Worm (Caenorhabditis elegans) whole organism, L1 larva: ENCODE measurements around the gene sec-61.B.

Source experiments
- C04F5.9 ChIP-seq: sonication (generic microtip); optimal IDR thresholded peaks from 2 replicates; lab custom pipeline; 2016; ENCODE audit warnings: missing genetic modification characterization, missing compliant biosample characterization
- C16A3.4 ChIP-seq: fragments of 150-350 bp; optimal IDR thresholded peaks from 2 replicates; lab custom pipeline; 2014; ENCODE audit warnings: missing biosample characterization, missing genetic modification characterization
- F16B12.6 ChIP-seq: fragments of 150-350 bp; optimal IDR thresholded peaks from 2 replicates; lab custom pipeline; 2014; ENCODE audit warnings: missing biosample characterization, missing genetic modification characterization
- Y116A8C.19 ChIP-seq: sonication (generic microtip); optimal IDR thresholded peaks from 2 replicates; lab custom pipeline; 2016; ENCODE audit warnings: missing compliant biosample characterization, missing genetic modification characterization, borderline replicate concordance
- aha-1 ChIP-seq: fragments of 150-350 bp; optimal IDR thresholded peaks from 2 replicates; lab custom pipeline; 2014; ENCODE audit warnings: missing biosample characterization, missing genetic modification characterization
- alr-1 ChIP-seq: fragments of 200-800 bp; sonication (Bioruptor generic); optimal IDR thresholded peaks from 2 replicates; lab custom pipeline; 2018; ENCODE audit warnings: borderline replicate concordance, mild to moderate bottlenecking, missing genetic modification characterization, missing compliant biosample characterization
- aly-2 ChIP-seq: fragments of 150-350 bp; optimal IDR thresholded peaks from 2 replicates; lab custom pipeline; 2014; ENCODE audit warnings: missing biosample characterization, missing genetic modification characterization
- blmp-1 ChIP-seq: fragments of 150-350 bp; optimal IDR thresholded peaks from 2 replicates; lab custom pipeline; 2014; ENCODE audit warnings: missing biosample characterization, missing genetic modification characterization
- ceh-63 ChIP-seq: fragments of 200-800 bp; sonication (Bioruptor generic); optimal IDR thresholded peaks from 2 replicates; lab custom pipeline; 2018; ENCODE audit warnings: mild to moderate bottlenecking, missing genetic modification characterization, missing compliant biosample characterization
- ceh-8 ChIP-seq: fragments of 200-800 bp; sonication (Bioruptor generic); optimal IDR thresholded peaks from 2 replicates; lab custom pipeline; 2018; ENCODE audit warnings: mild to moderate bottlenecking, missing genetic modification characterization, moderate library complexity, missing compliant biosample characterization
- ceh-82 ChIP-seq, 3 experiments: fragments of 150-350 bp in 1 of 3; sonication (generic microtip) in 2 of 3; optimal IDR thresholded peaks; 2 replicates each; lab custom pipeline; 2014 to 2017; ENCODE audit warnings: missing biosample characterization in 3 of 3, missing genetic modification characterization in 3 of 3
- efl-1 ChIP-seq, 4 experiments: fragments of 150-350 bp; optimal IDR thresholded peaks in 3 of 4; peaks in 1 of 4; 1 replicate in 1 of 4; 2 replicates in 3 of 4; lab custom pipeline; 2014; ENCODE audit warnings: missing biosample characterization in 2 of 4, missing genetic modification characterization in 2 of 4, missing genetic modification reagents in 2 of 4
- efl-3 ChIP-seq: fragments of 200-800 bp; sonication (Bioruptor generic); optimal IDR thresholded peaks from 2 replicates; lab custom pipeline; 2018; ENCODE audit warnings: mild to moderate bottlenecking, missing genetic modification characterization, missing compliant biosample characterization
- egl-13 ChIP-seq: sonication (generic microtip); optimal IDR thresholded peaks from 2 replicates; lab custom pipeline; 2016; ENCODE audit warnings: missing genotype, missing genetic modification reagents, missing genetic modification characterization, missing compliant biosample characterization
- elt-2 ChIP-seq: sonication (generic microtip); optimal IDR thresholded peaks from 2 replicates; lab custom pipeline; 2016; ENCODE audit warnings: missing genetic modification characterization, mild to moderate bottlenecking, inconsistent platforms, missing compliant biosample characterization, missing genetic modification reagents
- elt-3 ChIP-seq, 6 experiments: fragments of 150-350 bp in 1 of 6; sonication (generic microtip); optimal IDR thresholded peaks; 2 replicates each; lab custom pipeline; 2017 to 2018; ENCODE audit warnings: missing biosample characterization in 6 of 6, missing genetic modification characterization in 6 of 6, inconsistent platforms in 1 of 6
- fkh-4 ChIP-seq: sonication (generic microtip); optimal IDR thresholded peaks from 2 replicates; lab custom pipeline; 2016; ENCODE audit warnings: missing compliant biosample characterization, missing genetic modification characterization, borderline replicate concordance
- hlh-17 ChIP-seq: fragments of 200-800 bp; sonication (Bioruptor generic); optimal IDR thresholded peaks from 2 replicates; lab custom pipeline; 2018; ENCODE audit warnings: missing genetic modification characterization, mild to moderate bottlenecking, missing compliant biosample characterization, moderate library complexity, borderline replicate concordance
- hlh-4 ChIP-seq: sonication (generic microtip); optimal IDR thresholded peaks from 2 replicates; lab custom pipeline; 2016; ENCODE audit warnings: mild to moderate bottlenecking, missing genetic modification characterization, missing compliant biosample characterization
- hpl-2 ChIP-seq: fragments of 150-350 bp; optimal IDR thresholded peaks from 2 replicates; lab custom pipeline; 2014; ENCODE audit warnings: missing biosample characterization, missing genetic modification reagents, missing genetic modification characterization
- irx-1 ChIP-seq: sonication (generic microtip); optimal IDR thresholded peaks from 2 replicates; lab custom pipeline; 2016; ENCODE audit warnings: missing genetic modification characterization, missing compliant biosample characterization
- isw-1 ChIP-seq: fragments of 200-800 bp; sonication (Bioruptor generic); IDR thresholded peaks from 2 replicates; pipeline ENCODE4 v1.3.6; 2022; ENCODE audit warnings: missing genetic modification characterization, missing compliant biosample characterization
- jun-1 ChIP-seq: fragments of 150-350 bp; optimal IDR thresholded peaks from 2 replicates; lab custom pipeline; 2014; ENCODE audit warnings: missing biosample characterization, missing genetic modification reagents, missing genetic modification characterization
- lin-13 ChIP-seq: fragments of 150-350 bp; optimal IDR thresholded peaks from 2 replicates; lab custom pipeline; 2014; ENCODE audit warnings: missing biosample characterization, missing genetic modification reagents, missing genetic modification characterization
- lin-14 ChIP-seq: fragments of 200-800 bp; sonication (Bioruptor generic); optimal IDR thresholded peaks from 2 replicates; lab custom pipeline; 2018; ENCODE audit warnings: mild to moderate bottlenecking, missing genetic modification characterization, moderate library complexity, missing compliant biosample characterization
- lin-15B ChIP-seq: fragments of 150-350 bp; sonication (generic microtip); optimal IDR thresholded peaks from 3 replicates; lab custom pipeline; 2014; ENCODE audit warnings: missing biosample characterization, missing genetic modification characterization
- lin-35 ChIP-seq, 2 experiments: fragments of 150-350 bp; optimal IDR thresholded peaks; 2 replicates each; lab custom pipeline; 2014; ENCODE audit warnings: missing biosample characterization in 2 of 2, missing genetic modification characterization in 2 of 2, missing genetic modification reagents in 2 of 2
- lir-3 ChIP-seq: sonication (generic microtip); optimal IDR thresholded peaks from 2 replicates; lab custom pipeline; 2016; ENCODE audit warnings: mild to moderate bottlenecking, missing genetic modification characterization, moderate library complexity, missing compliant biosample characterization; ENCODE audit not compliant: poor library complexity
- mep-1 ChIP-seq: fragments of 150-350 bp; optimal IDR thresholded peaks from 2 replicates; lab custom pipeline; 2014; ENCODE audit warnings: missing biosample characterization, missing genetic modification characterization
- nhr-11 ChIP-seq: fragments of 150-350 bp; optimal IDR thresholded peaks from 2 replicates; lab custom pipeline; 2014; ENCODE audit warnings: missing biosample characterization, missing genetic modification characterization
- nhr-12 ChIP-seq: sonication (generic microtip); optimal IDR thresholded peaks from 2 replicates; lab custom pipeline; 2017; ENCODE audit warnings: missing biosample characterization, missing genetic modification characterization
- nhr-20 ChIP-seq: sonication (generic microtip); optimal IDR thresholded peaks from 2 replicates; lab custom pipeline; 2016; ENCODE audit warnings: mild to moderate bottlenecking, missing genetic modification characterization, missing compliant biosample characterization
- nhr-71 ChIP-seq: sonication (generic microtip); optimal IDR thresholded peaks from 2 replicates; lab custom pipeline; 2016; ENCODE audit warnings: mild to moderate bottlenecking, missing genetic modification characterization, moderate library complexity, missing compliant biosample characterization
- nhr-84 ChIP-seq: sonication (generic microtip); optimal IDR thresholded peaks from 2 replicates; lab custom pipeline; 2017; ENCODE audit warnings: missing biosample characterization, missing genetic modification characterization
- pag-3 ChIP-seq: sonication (generic microtip); optimal IDR thresholded peaks from 2 replicates; lab custom pipeline; 2017; ENCODE audit warnings: missing genetic modification characterization, mild to moderate bottlenecking, missing compliant biosample characterization, antibody characterized with exemption, borderline replicate concordance; ENCODE audit not compliant: insufficient read depth
- pax-3 ChIP-seq: fragments of 200-800 bp; sonication (Bioruptor generic); optimal IDR thresholded peaks from 2 replicates; lab custom pipeline; 2018; ENCODE audit warnings: mild to moderate bottlenecking, missing genetic modification characterization, moderate library complexity, missing compliant biosample characterization
- pqm-1 ChIP-seq: sonication (generic microtip); optimal IDR thresholded peaks from 3 replicates; lab custom pipeline; 2017; ENCODE audit warnings: missing biosample characterization, missing genetic modification characterization
- snpc-4 ChIP-seq: fragments of 150-350 bp; optimal IDR thresholded peaks from 2 replicates; lab custom pipeline; 2014; ENCODE audit warnings: missing biosample characterization, missing genetic modification characterization
- snu-23 ChIP-seq: sonication (generic microtip); optimal IDR thresholded peaks from 2 replicates; lab custom pipeline; 2016; ENCODE audit warnings: missing genetic modification characterization, missing compliant biosample characterization
- sptf-1 ChIP-seq: fragments of 150-350 bp; optimal IDR thresholded peaks from 2 replicates; lab custom pipeline; 2014; ENCODE audit warnings: missing biosample characterization, missing genetic modification characterization
- tbx-2 ChIP-seq: sonication (generic microtip); optimal IDR thresholded peaks from 2 replicates; lab custom pipeline; 2016; ENCODE audit warnings: missing genetic modification characterization, missing compliant biosample characterization
- unc-130 ChIP-seq: fragments of 150-350 bp; optimal IDR thresholded peaks from 2 replicates; lab custom pipeline; 2017; ENCODE audit warnings: missing biosample characterization, missing genetic modification characterization, inconsistent platforms
- unc-62 ChIP-seq: fragments of 150-350 bp; optimal IDR thresholded peaks from 2 replicates; lab custom pipeline; 2014; ENCODE audit warnings: missing biosample characterization, missing genetic modification reagents, missing genetic modification characterization
- unc-86 ChIP-seq: sonication (generic microtip); optimal IDR thresholded peaks from 2 replicates; lab custom pipeline; 2016; ENCODE audit warnings: missing genetic modification characterization, missing compliant biosample characterization
- xbp-1 ChIP-seq: sonication (generic microtip); optimal IDR thresholded peaks from 2 replicates; lab custom pipeline; 2016; ENCODE audit warnings: missing genetic modification characterization, missing compliant biosample characterization
- zag-1 ChIP-seq: fragments of 150-350 bp; optimal IDR thresholded peaks from 2 replicates; lab custom pipeline; 2014; ENCODE audit warnings: missing biosample characterization, missing genetic modification characterization

Gene sec-61.B

ce11 chrIV:2412370-2412962 lies 24.0 kb upstream of the sec-61.B start, which contains the start of gene Y38F2AR.12:
Gene Y38F2AR.12, minus strand, starts transcription at chrIV:2412420.
- TF ChIP-seq ceh-8 (GFP tag; lab: Kevin White, UChicago) (no peak), elt-2 (tag; lab: Kevin White, UChicago) (peak; percentile 1), mep-1 (no peak), lin-35 (GFP tag; optimal IDR thresholded peaks at IDR 0.05; lab: Kevin White, UChicago) (peak in 1 of 2 experiments; percentile 17), elt-3 (tag; optimal IDR thresholded peaks at IDR 0.05; lab: Kevin White, UChicago) (peak in 1 of 6 experiments; percentile 36), blmp-1 (tag; lab: Kevin White, UChicago) (peak; percentile 24), fkh-4 (tag; lab: Kevin White, UChicago) (no peak), efl-1 (optimal IDR thresholded peaks at IDR 0.05; lab: Kevin White, UChicago) (no peak), efl-1 (GFP tag; optimal IDR thresholded peaks at IDR 0.05 in 1 of 2; lab: Kevin White, UChicago) (peak in 1 of 2 experiments; percentile 12), nhr-20 (tag; lab: Kevin White, UChicago) (peak; percentile 29), snu-23 (GFP tag; lab: Kevin White, UChicago) (peak; percentile 13), lin-14 (peak; percentile 14)

ce11 chrIV:2408437-2408836 lies 20.0 kb upstream of the sec-61.B start:
- no peak for TF ChIP-seq nhr-84 (tag; lab: Kevin White, UChicago)
- TF ChIP-seq xbp-1 (tag; lab: Kevin White, UChicago) = peak; percentile 76
- peak; percentile 70 for TF ChIP-seq hpl-2
- peak; percentile 30 for TF ChIP-seq lin-15B (tag; lab: Kevin White, UChicago)
- no peak for TF ChIP-seq aha-1 (tag; lab: Kevin White, UChicago)
- peak; percentile 78 for TF ChIP-seq lin-14
- no peak for TF ChIP-seq nhr-12 (tag; lab: Kevin White, UChicago)
- TF ChIP-seq lin-13 (GFP tag; lab: Kevin White, UChicago) = peak; percentile 66
- no peak for TF ChIP-seq unc-62
- no peak for TF ChIP-seq pqm-1
- TF ChIP-seq aly-2 (tag; lab: Kevin White, UChicago) = peak; percentile 76
- TF ChIP-seq ceh-63 = no peak
- TF ChIP-seq snu-23 (GFP tag; lab: Kevin White, UChicago) = peak; percentile 91
- TF ChIP-seq blmp-1 (tag; lab: Kevin White, UChicago) = no peak
- TF ChIP-seq isw-1 (GFP tag; lab: Robert Waterston, UW) = peak; percentile 34
- peak; percentile 76 to 88 for TF ChIP-seq lin-35 (GFP tag; optimal IDR thresholded peaks at IDR 0.05; lab: Kevin White, UChicago)
- TF ChIP-seq pag-3 = no peak
- peak; percentile 81 for TF ChIP-seq jun-1 (tag; lab: Kevin White, UChicago)
- peak; percentile 89 for TF ChIP-seq nhr-71 (tag; lab: Kevin White, UChicago)
- peak in 3 of 6 experiments; percentile 20 to 34 (median 28) for TF ChIP-seq elt-3 (tag; optimal IDR thresholded peaks at IDR 0.05; lab: Kevin White, UChicago)
- TF ChIP-seq egl-13 (tag; lab: Kevin White, UChicago) = peak; percentile 71
- no peak for TF ChIP-seq alr-1 (tag; lab: Kevin White, UChicago)
- TF ChIP-seq efl-3 (GFP tag; lab: Kevin White, UChicago) = no peak
- no peak for TF ChIP-seq hlh-17 (GFP tag; lab: Kevin White, UChicago)
- TF ChIP-seq snpc-4 (tag; lab: Kevin White, UChicago) = peak; percentile 69
- no peak for TF ChIP-seq Y116A8C.19 (tag; lab: Kevin White, UChicago)
- peak; percentile 82 for TF ChIP-seq tbx-2 (tag; lab: Kevin White, UChicago)
- TF ChIP-seq hlh-4 = no peak
- peak; percentile 69 to 76 for TF ChIP-seq efl-1 (optimal IDR thresholded peaks at IDR 0.05; lab: Kevin White, UChicago)
- peak; percentile 69 to 98 for TF ChIP-seq efl-1 (GFP tag; optimal IDR thresholded peaks at IDR 0.05 in 1 of 2; lab: Kevin White, UChicago)
- peak; percentile 17 for TF ChIP-seq unc-130
- TF ChIP-seq unc-86 (tag; lab: Kevin White, UChicago) = peak; percentile 80
- TF ChIP-seq mep-1 = peak; percentile 93
- TF ChIP-seq ceh-82 (tag; optimal IDR thresholded peaks at IDR 0.05; lab: Kevin White, UChicago) = peak; percentile 68 to 91 (median 80)
- peak; percentile 89 for TF ChIP-seq C16A3.4 (tag; lab: Kevin White, UChicago)
- peak; percentile 49 for TF ChIP-seq F16B12.6 (tag; lab: Kevin White, UChicago)
- peak; percentile 80 for TF ChIP-seq irx-1 (tag; lab: Kevin White, UChicago)
- no peak for TF ChIP-seq sptf-1 (tag; lab: Kevin White, UChicago)
- TF ChIP-seq pax-3 (tag; lab: Kevin White, UChicago) = peak; percentile 64
- TF ChIP-seq nhr-11 (tag; lab: Kevin White, UChicago) = no peak
- TF ChIP-seq zag-1 (tag; lab: Kevin White, UChicago) = no peak
- TF ChIP-seq lir-3 (tag; lab: Kevin White, UChicago) = no peak
- peak; percentile 70 for TF ChIP-seq C04F5.9 (tag; lab: Kevin White, UChicago)
- TF ChIP-seq fkh-4 (tag; lab: Kevin White, UChicago) = no peak
